Worm (Caenorhabditis elegans) whole organism, L1 larva: ENCODE data around the gene R151.10.

ENCODE experiments used
- fkh-10 ChIP-seq: sonication (generic microtip); optimal IDR thresholded peaks from 2 replicates; lab custom pipeline; 2017; ENCODE audit warnings: missing biosample characterization, missing genetic modification reagents, missing genetic modification characterization
- lir-3 ChIP-seq: sonication (generic microtip); optimal IDR thresholded peaks from 2 replicates; lab custom pipeline; 2016; ENCODE audit warnings: mild to moderate bottlenecking, missing genetic modification characterization, moderate library complexity, missing compliant biosample characterization; ENCODE audit not compliant: poor library complexity
- lsy-2 ChIP-seq, 2 experiments: fragments of 150-350 bp; optimal IDR thresholded peaks; 2 replicates each; lab custom pipeline; 2014; ENCODE audit warnings: missing biosample characterization in 2 of 2, missing genetic modification characterization in 2 of 2
- unc-62 ChIP-seq: fragments of 150-350 bp; optimal IDR thresholded peaks from 2 replicates; lab custom pipeline; 2014; ENCODE audit warnings: missing biosample characterization, missing genetic modification reagents, missing genetic modification characterization
- ztf-4 ChIP-seq: fragments of 150-350 bp; optimal IDR thresholded peaks from 2 replicates; lab custom pipeline; 2014; ENCODE audit warnings: missing biosample characterization, missing genetic modification characterization

ce11 chrIII:7229687-7230086 lies 1.1 kb downstream of the R151.10 start, which contains the start of gene R151.8:
- TF ChIP-seq lsy-2 (tag; optimal IDR thresholded peaks at IDR 0.05; lab: Kevin White, UChicago) (no peak), ztf-4 (tag; lab: Kevin White, UChicago) (no peak), lir-3 (tag; lab: Kevin White, UChicago) (no peak), fkh-10 (no peak), unc-62 (GFP tag; lab: Kevin White, UChicago) (no peak)
